Fruit fly (Drosophila melanogaster) whole organism, embryonic: ENCODE results near the gene CG15537.

Source experiments
- ATbp ChIP-seq: fragments of 200-800 bp; sonication (Bioruptor generic); optimal IDR thresholded peaks from 2 replicates; lab custom pipeline; 2017; ENCODE audit warnings: missing biosample characterization, mild to moderate bottlenecking, missing genetic modification characterization, missing genetic modification reagents
- Adf1 ChIP-seq: fragments of 200-800 bp; sonication (Bioruptor generic); IDR thresholded peaks from 2 replicates; pipeline ENCODE4 v1.3.6; 2022; ENCODE audit warnings: missing biosample characterization, missing genetic modification characterization
- Antp ChIP-seq: fragments of 200-800 bp; sonication (Bioruptor generic); optimal IDR thresholded peaks from 3 replicates; lab custom pipeline; 2016; ENCODE audit warnings: missing biosample characterization, missing genetic modification characterization
- Atf3 ChIP-seq: fragments of 200-800 bp; sonication (Bioruptor generic); optimal IDR thresholded peaks from 3 replicates; lab custom pipeline; 2016; ENCODE audit warnings: missing biosample characterization, missing genetic modification characterization
- Bteb2 ChIP-seq: fragments of 200-800 bp; sonication (Bioruptor generic); optimal IDR thresholded peaks from 2 replicates; lab custom pipeline; 2016; ENCODE audit warnings: missing biosample characterization, missing genetic modification characterization
- CG10431 ChIP-seq: fragments of 200-800 bp; sonication (Bioruptor generic); optimal IDR thresholded peaks from 3 replicates; lab custom pipeline; 2018; ENCODE audit warnings: missing biosample characterization, mild to moderate bottlenecking, missing genetic modification characterization
- CG11093 ChIP-seq: fragments of 200-800 bp; sonication (Bioruptor generic); IDR thresholded peaks from 3 replicates; pipeline ENCODE4 v1.3.6; 2022; ENCODE audit warnings: missing biosample characterization, missing genetic modification characterization
- CG11398 ChIP-seq: fragments of 200-800 bp; sonication (Bioruptor generic); optimal IDR thresholded peaks from 2 replicates; lab custom pipeline; 2016; ENCODE audit warnings: missing biosample characterization, missing genetic modification characterization
- CG13894 ChIP-seq: fragments of 200-800 bp; sonication (Bioruptor generic); optimal IDR thresholded peaks from 3 replicates; lab custom pipeline; 2018; ENCODE audit warnings: missing biosample characterization, mild to moderate bottlenecking, missing genetic modification characterization, moderate library complexity
- CG14667 ChIP-seq: fragments of 200-800 bp; sonication (Bioruptor generic); IDR thresholded peaks from 2 replicates; pipeline ENCODE4 v1.3.6; 2022; ENCODE audit warnings: missing biosample characterization, missing genetic modification characterization
- CG14965 ChIP-seq: fragments of 200-800 bp; sonication (Bioruptor generic); optimal IDR thresholded peaks from 2 replicates; lab custom pipeline; 2016; ENCODE audit warnings: missing biosample characterization, missing genetic modification characterization, borderline replicate concordance
- CG15696 ChIP-seq: fragments of 200-800 bp; sonication (Bioruptor generic); optimal IDR thresholded peaks from 2 replicates; lab custom pipeline; 2019; ENCODE audit warnings: missing biosample characterization, mild to moderate bottlenecking, missing genetic modification characterization, moderate library complexity
- CG17612 ChIP-seq: fragments of 200-800 bp; sonication (Bioruptor generic); IDR thresholded peaks from 2 replicates; pipeline ENCODE4 v1.3.6; 2022; ENCODE audit warnings: missing biosample characterization, missing genetic modification characterization
- CG17829 ChIP-seq: fragments of 200-800 bp; optimal IDR thresholded peaks from 2 replicates; lab custom pipeline; 2019; ENCODE audit warnings: missing biosample characterization, mild to moderate bottlenecking, missing genetic modification characterization, moderate library complexity
- CG1832 ChIP-seq: fragments of 200-800 bp; sonication (Bioruptor generic); optimal IDR thresholded peaks from 2 replicates; lab custom pipeline; 2017; ENCODE audit warnings: missing biosample characterization, mild to moderate bottlenecking, missing genetic modification characterization, inconsistent platforms
- CG2712 ChIP-seq: fragments of 200-800 bp; optimal IDR thresholded peaks from 3 replicates; lab custom pipeline; 2019; ENCODE audit warnings: missing biosample characterization, mild to moderate bottlenecking, missing genetic modification characterization, moderate library complexity
- CG31441 ChIP-seq: fragments of 200-800 bp; sonication (Bioruptor generic); IDR thresholded peaks from 2 replicates; pipeline ENCODE4 v1.3.6; 2022; ENCODE audit warnings: missing biosample characterization, missing genetic modification characterization
- CG3281 ChIP-seq: fragments of 200-800 bp; sonication (Bioruptor generic); optimal IDR thresholded peaks from 3 replicates; lab custom pipeline; 2017; ENCODE audit warnings: missing biosample characterization, mild to moderate bottlenecking, missing genetic modification characterization
- CG4328 ChIP-seq: fragments of 200-800 bp; sonication (Bioruptor generic); optimal IDR thresholded peaks from 3 replicates; lab custom pipeline; 2017; ENCODE audit warnings: missing biosample characterization, missing genetic modification reagents, missing genetic modification characterization
- CG4820 ChIP-seq: fragments of 200-800 bp; sonication (Bioruptor generic); optimal IDR thresholded peaks from 3 replicates; lab custom pipeline; 2016; ENCODE audit warnings: missing biosample characterization, missing genetic modification characterization
- CG6813 ChIP-seq: fragments of 200-800 bp; sonication (Bioruptor generic); optimal IDR thresholded peaks from 2 replicates; lab custom pipeline; 2017; ENCODE audit warnings: missing biosample characterization, missing genetic modification characterization, mild to moderate bottlenecking, moderate library complexity, missing genetic modification reagents
- CG7928 ChIP-seq: fragments of 200-800 bp; sonication (Bioruptor generic); optimal IDR thresholded peaks from 2 replicates; lab custom pipeline; 2017; ENCODE audit warnings: missing biosample characterization, mild to moderate bottlenecking, missing genetic modification characterization
- CG8924 ChIP-seq: fragments of 200-800 bp; optimal IDR thresholded peaks from 3 replicates; lab custom pipeline; 2019; ENCODE audit warnings: missing biosample characterization, mild to moderate bottlenecking, missing genetic modification characterization, moderate library complexity
- CHES-1-like ChIP-seq: fragments of 200-800 bp; sonication (Bioruptor generic); optimal IDR thresholded peaks from 2 replicates; lab custom pipeline; 2016; ENCODE audit warnings: missing biosample characterization, missing genetic modification characterization
- E2f1 ChIP-seq: fragments of 200-800 bp; sonication (Bioruptor generic); IDR thresholded peaks from 2 replicates; pipeline ENCODE4 v1.3.6; 2022; ENCODE audit warnings: missing biosample characterization, missing genetic modification characterization
- Ets65A ChIP-seq: fragments of 200-800 bp; sonication (Bioruptor generic); peaks from one replicate; lab custom pipeline; 2016; ENCODE audit warnings: missing biosample characterization, missing genetic modification characterization
- Fer1 ChIP-seq: fragments of 200-800 bp; sonication (Bioruptor generic); optimal IDR thresholded peaks from 2 replicates; lab custom pipeline; 2017; ENCODE audit warnings: missing biosample characterization, mild to moderate bottlenecking, missing genetic modification characterization
- HHEX ChIP-seq: fragments of 200-800 bp; sonication (Bioruptor generic); optimal IDR thresholded peaks from 3 replicates; lab custom pipeline; 2017; ENCODE audit warnings: missing biosample characterization, mild to moderate bottlenecking, missing genetic modification characterization, missing genetic modification reagents
- HLH54F ChIP-seq: fragments of 200-800 bp; sonication (Bioruptor generic); optimal IDR thresholded peaks from 3 replicates; lab custom pipeline; 2016; ENCODE audit warnings: missing biosample characterization, missing genetic modification characterization
- Hmr ChIP-seq: fragments of 200-800 bp; sonication (Bioruptor generic); optimal IDR thresholded peaks from 3 replicates; lab custom pipeline; 2017; ENCODE audit warnings: mild to moderate bottlenecking, missing biosample characterization, missing genetic modification reagents, missing genetic modification characterization
- Hmx ChIP-seq: fragments of 200-800 bp; sonication (Bioruptor generic); optimal IDR thresholded peaks from 2 replicates; lab custom pipeline; 2016; ENCODE audit warnings: missing biosample characterization, missing genetic modification characterization
- NC2β ChIP-seq: fragments of 200-800 bp; sonication (Bioruptor generic); optimal IDR thresholded peaks from 2 replicates; lab custom pipeline; 2016; ENCODE audit warnings: missing biosample characterization, missing genetic modification characterization
- Scr ChIP-seq: fragments of 200-800 bp; sonication (Bioruptor generic); IDR thresholded peaks from 2 replicates; pipeline ENCODE4 v1.3.6; 2022; ENCODE audit warnings: missing biosample characterization, missing genetic modification characterization; ENCODE audit not compliant: partially characterized antibody
- Sry-δ ChIP-seq: fragments of 200-800 bp; sonication (Bioruptor generic); optimal IDR thresholded peaks from 2 replicates; lab custom pipeline; 2016; ENCODE audit warnings: missing biosample characterization, missing genetic modification characterization
- bcd ChIP-seq: fragments of 200-800 bp; sonication (Bioruptor generic); optimal IDR thresholded peaks from 2 replicates; lab custom pipeline; 2017; ENCODE audit warnings: missing biosample characterization, mild to moderate bottlenecking, missing genetic modification characterization
- btn ChIP-seq: fragments of 200-800 bp; sonication (Bioruptor generic); optimal IDR thresholded peaks from 2 replicates; lab custom pipeline; 2016; ENCODE audit warnings: missing biosample characterization, missing genetic modification characterization
- chm ChIP-seq: fragments of 200-800 bp; sonication (Bioruptor generic); IDR thresholded peaks from 2 replicates; pipeline ENCODE4 v1.3.6; 2022; ENCODE audit warnings: missing biosample characterization, missing genetic modification characterization
- crp ChIP-seq, 2 experiments: fragments of 200-800 bp; sonication (Bioruptor generic); optimal IDR thresholded peaks; 2 replicates in 1 of 2; 3 replicates in 1 of 2; lab custom pipeline; 2017; ENCODE audit warnings: missing biosample characterization in 2 of 2, missing genetic modification characterization in 2 of 2, mild to moderate bottlenecking in 1 of 2, moderate library complexity in 1 of 2
- dmrt11E ChIP-seq: fragments of 200-800 bp; sonication (Bioruptor generic); optimal IDR thresholded peaks from 3 replicates; lab custom pipeline; 2018; ENCODE audit warnings: missing biosample characterization, mild to moderate bottlenecking, missing genetic modification characterization, moderate library complexity
- fd102C ChIP-seq: fragments of 200-800 bp; sonication (Bioruptor generic); optimal IDR thresholded peaks from 2 replicates; lab custom pipeline; 2018; ENCODE audit warnings: missing biosample characterization, mild to moderate bottlenecking, missing genetic modification characterization, moderate library complexity
- fd3F ChIP-seq: fragments of 200-800 bp; sonication (Bioruptor generic); optimal IDR thresholded peaks from 2 replicates; lab custom pipeline; 2018; ENCODE audit warnings: missing biosample characterization, mild to moderate bottlenecking, missing genetic modification characterization, moderate library complexity
- grau ChIP-seq: fragments of 200-800 bp; optimal IDR thresholded peaks from 3 replicates; lab custom pipeline; 2019; ENCODE audit warnings: missing biosample characterization, mild to moderate bottlenecking, missing genetic modification characterization, moderate library complexity
- hth ChIP-seq: fragments of >200 bp; optimal IDR thresholded peaks from 2 replicates; lab custom pipeline; 2017; ENCODE audit warnings: inconsistent platforms
- insv ChIP-seq, 2 experiments: fragments of 200-800 bp; sonication (Bioruptor generic); optimal IDR thresholded peaks; 3 replicates each; lab custom pipeline; 2016 to 2018; ENCODE audit warnings: missing biosample characterization in 2 of 2, missing genetic modification characterization in 2 of 2
- jing ChIP-seq: fragments of 200-800 bp; sonication (Bioruptor generic); optimal IDR thresholded peaks from 2 replicates; lab custom pipeline; 2018; ENCODE audit warnings: missing biosample characterization, mild to moderate bottlenecking, missing genetic modification characterization
- pzg ChIP-seq: fragments of 200-800 bp; sonication (Bioruptor generic); optimal IDR thresholded peaks from 3 replicates; lab custom pipeline; 2018; ENCODE audit warnings: missing biosample characterization, mild to moderate bottlenecking, missing genetic modification characterization, moderate library complexity
- sens ChIP-seq: fragments of 200-800 bp; sonication (Bioruptor generic); peaks from one replicate; lab custom pipeline; 2016; ENCODE audit warnings: missing biosample characterization, missing genetic modification characterization
- sna ChIP-seq: fragments of 200-800 bp; sonication (Bioruptor generic); IDR thresholded peaks from 2 replicates; pipeline ENCODE4 v1.3.6; 2022; ENCODE audit warnings: missing biosample characterization, missing genetic modification characterization; ENCODE audit not compliant: partially characterized antibody
- sr ChIP-seq: fragments of 200-800 bp; sonication (Bioruptor generic); IDR thresholded peaks from 3 replicates; pipeline ENCODE4 v1.3.6; 2022; ENCODE audit warnings: missing biosample characterization, missing genetic modification characterization
- twi ChIP-seq: fragments of 200-800 bp; optimal IDR thresholded peaks from 2 replicates; lab custom pipeline; 2019; ENCODE audit warnings: missing biosample characterization, mild to moderate bottlenecking, missing genetic modification characterization, moderate library complexity
- tx ChIP-seq: fragments of 200-800 bp; sonication (Bioruptor generic); optimal IDR thresholded peaks from 2 replicates; lab custom pipeline; 2016; ENCODE audit warnings: missing biosample characterization, missing genetic modification characterization
- zen ChIP-seq: fragments of 200-800 bp; sonication (Bioruptor generic); optimal IDR thresholded peaks from 3 replicates; lab custom pipeline; 2018; ENCODE audit warnings: missing biosample characterization, mild to moderate bottlenecking, missing genetic modification characterization, moderate library complexity

CG15537 gene

dm6 chr3R:30489797-30490196 is 46.4 kb upstream of the CG15537 start, which contains the start of gene PH4alphaSG2 (continued):
- TF ChIP-seq CG10431 (GFP tag; lab: Kevin White, UChicago) (no peak), CG6813 (GFP tag; lab: Kevin White, UChicago) (peak; percentile 48), insv (GFP tag; optimal IDR thresholded peaks at IDR 0.05; lab: Kevin White, UChicago) (no peak), CG11398 (GFP tag; lab: Kevin White, UChicago) (no peak), Antp (GFP tag; lab: Kevin White, UChicago) (no peak), CG17829 (no peak), Bteb2 (GFP tag; lab: Kevin White, UChicago) (no peak), HHEX (GFP tag; lab: Kevin White, UChicago) (peak; percentile 5), sna (GFP tag; lab: Robert Waterston, UW) (no peak), CG2712 (tag; lab: Kevin White, UChicago) (no peak), Adf1 (GFP tag; lab: Robert Waterston, UW) (no peak), tx (GFP tag; lab: Kevin White, UChicago) (no peak), Ets65A (GFP tag; lab: Kevin White, UChicago) (no peak), Atf3 (GFP tag; lab: Kevin White, UChicago) (no peak), CG1832 (GFP tag; lab: Kevin White, UChicago) (no peak), grau (tag; lab: Kevin White, UChicago) (no peak), CG14667 (GFP tag; lab: Robert Waterston, UW) (no peak), hth (lab: Kevin White, UChicago) (no peak), sens (GFP tag; lab: Kevin White, UChicago) (peak; percentile 67), pzg (GFP tag; lab: Kevin White, UChicago) (no peak), crp (GFP tag; optimal IDR thresholded peaks at IDR 0.05; lab: Kevin White, UChicago) (no peak), CG4820 (GFP tag; lab: Kevin White, UChicago) (no peak), twi (tag; lab: Kevin White, UChicago) (no peak), Hmr (peak; percentile 31), fd3F (GFP tag; lab: Kevin White, UChicago) (no peak), btn (no peak), fd102C (GFP tag; lab: Kevin White, UChicago) (no peak), CG8924 (tag; lab: Kevin White, UChicago) (no peak), ATbp (peak; percentile 65), NC2β (no peak), Hmx (GFP tag; lab: Kevin White, UChicago) (no peak), CG15696 (tag; lab: Kevin White, UChicago) (no peak), CG13894 (tag; lab: Kevin White, UChicago) (no peak), jing (GFP tag; lab: Kevin White, UChicago) (no peak), E2f1 (GFP tag; lab: Robert Waterston, UW) (no peak), zen (no peak), chm (GFP tag; lab: Robert Waterston, UW) (no peak), bcd (peak; percentile 13), CG17612 (GFP tag; lab: Robert Waterston, UW) (no peak), CG4328 (GFP tag; lab: Kevin White, UChicago) (no peak), CG14965 (no peak), CG3281 (GFP tag; lab: Kevin White, UChicago) (no peak), HLH54F (no peak), sr (no peak), dmrt11E (tag; lab: Kevin White, UChicago) (no peak), CHES-1-like (no peak), CG7928 (GFP tag; lab: Kevin White, UChicago) (no peak), Scr (GFP tag; lab: Robert Waterston, UW) (no peak), Sry-δ (GFP tag; lab: Kevin White, UChicago) (no peak), Fer1 (GFP tag; lab: Kevin White, UChicago) (no peak), CG31441 (no peak), CG11093 (no peak)
